Fruit fly (Drosophila melanogaster): ENCODE data around the gene CG6013.

CG6013 gene

dm6 chr3R:18983614-18984185 is 47.6 kb upstream of the CG6013 start, which contains the start of the genes snRNP-U1-C and gukh (continued):
- TF ChIP-seq Hmr (GFP tag; optimal IDR thresholded peaks at IDR 0.05) (peak; percentile 84), stc (GFP tag; IDR thresholded peaks at IDR 0.05) (peak; percentile 77; the same call in 1 of the 2 replicates), br (optimal IDR thresholded peaks at IDR 0.05) (no peak), Six4 (GFP tag; optimal IDR thresholded peaks at IDR 0.05) (peak; percentile 54), so (GFP tag; IDR thresholded peaks at IDR 0.05) (peak; percentile 87), unc-4 (GFP tag; IDR thresholded peaks at IDR 0.05; ENCODE audit: partially characterized antibody) (peak; percentile 77), MBD-R2 (GFP tag; IDR thresholded peaks at IDR 0.05) (peak; percentile 86), grau (tag; optimal IDR thresholded peaks at IDR 0.05) (peak; percentile 85), CG12769 (tag; optimal IDR thresholded peaks at IDR 0.05) (peak; percentile 91), Jarid2 (GFP tag; optimal IDR thresholded peaks at IDR 0.05) (peak; percentile 98), ase (GFP tag; IDR thresholded peaks at IDR 0.05) (peak; percentile 81), C15 (GFP tag; IDR thresholded peaks at IDR 0.05) (peak; percentile 56; the same call in 1 of the 3 replicates), gcm (GFP tag; optimal IDR thresholded peaks at IDR 0.05) (peak; percentile 69), YL-1 (GFP tag; optimal IDR thresholded peaks at IDR 0.05) (peak; percentile 90), stwl (tag; optimal IDR thresholded peaks at IDR 0.05) (peak; percentile 75), Antp (GFP tag; optimal IDR thresholded peaks at IDR 0.05) (peak; percentile 20), Side (GFP tag; optimal IDR thresholded peaks at IDR 0.05) (peak; percentile 25), CG10366 (GFP tag; IDR thresholded peaks at IDR 0.05) (peak; percentile 89), CG8924 (tag; optimal IDR thresholded peaks at IDR 0.05) (peak; percentile 90), Chrac-16 (GFP tag; optimal IDR thresholded peaks at IDR 0.05) (peak; percentile 82), nau (GFP tag; optimal IDR thresholded peaks at IDR 0.05) (peak; percentile 35), D (optimal IDR thresholded peaks at IDR 0.05) (no peak), D (GFP tag; optimal IDR thresholded peaks at IDR 0.05) (peak; percentile 53), CG12391 (tag; optimal IDR thresholded peaks at IDR 0.05) (peak; percentile 92), CG15514 (GFP tag; optimal IDR thresholded peaks at IDR 0.05) (peak; percentile 79), CG3726 (GFP tag; IDR thresholded peaks at IDR 0.05) (peak; percentile 63; the same call in 1 of the 3 replicates), slbo (GFP tag; IDR thresholded peaks at IDR 0.05) (peak; percentile 95), CG7372 (GFP tag; IDR thresholded peaks at IDR 0.05) (peak; percentile 88), seq (GFP tag; IDR thresholded peaks at IDR 0.05) (peak; percentile 87), Optix (GFP tag; IDR thresholded peaks at IDR 0.05) (peak; percentile 86), fu2 (GFP tag; optimal IDR thresholded peaks at IDR 0.05) (peak; percentile 5), CG2678 (tag; optimal IDR thresholded peaks at IDR 0.05) (peak; percentile 82), Hsf (GFP tag; optimal IDR thresholded peaks at IDR 0.05) (peak; percentile 68), sisA (GFP tag; IDR thresholded peaks at IDR 0.05) (peak; percentile 68), CG3847 (GFP tag; IDR thresholded peaks at IDR 0.05) (peak; percentile 91), CG4707 (GFP tag; optimal IDR thresholded peaks at IDR 0.05) (peak; percentile 98), CG33557 (GFP tag; optimal IDR thresholded peaks at IDR 0.05) (peak; percentile 38), CG14710 (tag; optimal IDR thresholded peaks at IDR 0.05) (peak; percentile 88), chm (GFP tag; IDR thresholded peaks at IDR 0.05) (peak; percentile 86), CG3281 (GFP tag; optimal IDR thresholded peaks at IDR 0.05) (peak; percentile 75), nom (GFP tag; optimal IDR thresholded peaks at IDR 0.05) (peak; percentile 45), CG1233 (GFP tag; optimal IDR thresholded peaks at IDR 0.05) (peak; percentile 79), trh (GFP tag; optimal IDR thresholded peaks at IDR 0.05) (peak; percentile 61), fd102C (GFP tag; optimal IDR thresholded peaks at IDR 0.05) (no peak), run (tag; optimal IDR thresholded peaks at IDR 0.05) (peak; percentile 55), prd (optimal IDR thresholded peaks at IDR 0.05) (no peak), prd (GFP tag; IDR thresholded peaks at IDR 0.05) (peak; percentile 89), odd (GFP tag; optimal IDR thresholded peaks at IDR 0.05) (peak; percentile 61), CG14441 (GFP tag; IDR thresholded peaks at IDR 0.05) (peak; percentile 79), CG5953 (GFP tag; IDR thresholded peaks at IDR 0.05) (peak; percentile 85), lmd (GFP tag; IDR thresholded peaks at IDR 0.05) (peak; percentile 82)

Measured in whole organism, embryonic.